Worm (Caenorhabditis elegans): ENCODE results near the gene T05H10.8.

DNA sequence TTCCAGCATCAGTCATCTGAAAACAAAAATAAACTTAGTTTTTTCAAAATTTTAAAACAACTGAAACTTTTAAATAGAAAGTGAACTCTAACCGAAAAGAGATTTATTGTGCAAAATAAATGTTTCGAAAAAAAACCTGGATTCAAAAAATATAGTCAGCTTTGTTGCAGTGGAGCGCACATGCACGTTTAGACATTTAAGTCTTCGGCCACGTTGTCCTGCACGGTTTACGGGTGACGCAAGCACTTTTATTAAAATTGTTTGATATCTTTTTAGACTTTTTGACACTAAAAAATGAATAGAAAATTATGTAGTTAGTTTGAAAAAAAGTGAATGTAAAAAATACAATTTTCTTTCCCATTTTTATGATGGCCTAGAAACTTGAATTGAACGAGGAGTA is 19.5 kb upstream of the T05H10.8 start, which contains the start of the genes ubh-4 and algn-6:
- TF ChIP-seq flt-1 (GFP tag; IDR thresholded peaks at IDR 0.05) (no peak), ztf-23 (GFP tag; IDR thresholded peaks at IDR 0.05) (no peak), cog-1 (tag; optimal IDR thresholded peaks at IDR 0.05) (no peak), ztf-29 (GFP tag; IDR thresholded peaks at IDR 0.05) (no peak), tab-1 (GFP tag; IDR thresholded peaks at IDR 0.05) (no peak), klf-2 (GFP tag; conservative IDR thresholded peaks at IDR 0.05) (no peak)
